Worm (Caenorhabditis elegans) whole organism, L2 larva: ENCODE measurements around the gene bmy-1.

Experiments used
- R02D3.7 ChIP-seq: fragments of 150-350 bp; optimal IDR thresholded peaks from 2 replicates; lab custom pipeline; 2014; ENCODE audit warnings: missing biosample characterization, missing genetic modification characterization
- alr-1 ChIP-seq: fragments of 150-350 bp; optimal IDR thresholded peaks from 2 replicates; lab custom pipeline; 2014; ENCODE audit warnings: missing biosample characterization, missing genetic modification characterization
- aly-2 ChIP-seq: fragments of 150-350 bp; optimal IDR thresholded peaks from 2 replicates; lab custom pipeline; 2014; ENCODE audit warnings: missing biosample characterization, missing genetic modification characterization
- ama-1 ChIP-seq: fragments of 150-350 bp; optimal IDR thresholded peaks from 2 replicates; lab custom pipeline; 2018; ENCODE audit warnings: inconsistent platforms
- blmp-1 ChIP-seq: sonication (generic microtip); optimal IDR thresholded peaks from 2 replicates; lab custom pipeline; 2017; ENCODE audit warnings: missing genetic modification characterization, mild to moderate bottlenecking, missing compliant biosample characterization, antibody characterized with exemption, moderate library complexity; ENCODE audit not compliant: insufficient read depth
- egl-27 ChIP-seq: sonication (generic microtip); optimal IDR thresholded peaks from 3 replicates; lab custom pipeline; 2017; ENCODE audit warnings: missing biosample characterization, missing genetic modification reagents, missing genetic modification characterization
- mdl-1 ChIP-seq, 2 experiments: fragments of 150-350 bp in 1 of 2; sonication (generic microtip) in 1 of 2; optimal IDR thresholded peaks; 2 replicates each; lab custom pipeline; 2017; ENCODE audit warnings: missing biosample characterization in 2 of 2, missing genetic modification characterization in 2 of 2
- nhr-77 ChIP-seq: fragments of 150-350 bp; optimal IDR thresholded peaks from 2 replicates; lab custom pipeline; 2014; ENCODE audit warnings: missing biosample characterization, missing genetic modification characterization
- ztf-4 ChIP-seq: fragments of 150-350 bp; optimal IDR thresholded peaks from 2 replicates; lab custom pipeline; 2014; ENCODE audit warnings: missing biosample characterization, missing genetic modification characterization

ce11 chrII:5370641-5371040 is 12.1 kb downstream of the bmy-1 start, which contains the start of gene F09E5.12:
- TF ChIP-seq nhr-77 (tag; lab: Kevin White, UChicago) (no peak), R02D3.7 (no peak), alr-1 (tag; lab: Kevin White, UChicago) (no peak), ztf-4 (no peak), blmp-1 (tag; lab: Kevin White, UChicago) (no peak), mdl-1 (tag; optimal IDR thresholded peaks at IDR 0.05; lab: Kevin White, UChicago) (no peak), egl-27 (tag; lab: Kevin White, UChicago) (no peak), ama-1 (lab: Kevin White, UChicago) (no peak), aly-2 (no peak)
